Worm (Caenorhabditis elegans) whole organism, L4/young adult: ENCODE data around the gene nhr-97.

Experiments used
- W03F9.2 ChIP-seq: fragments of 150-350 bp; optimal IDR thresholded peaks from 2 replicates; lab custom pipeline; 2014; ENCODE audit warnings: missing biosample characterization, missing genetic modification characterization
- dao-5 ChIP-seq: sonication (generic microtip); optimal IDR thresholded peaks from 2 replicates; lab custom pipeline; 2016; ENCODE audit warnings: missing genotype, missing genetic modification characterization, moderate library complexity, missing compliant biosample characterization
- him-1 ChIP-seq: sonication (generic microtip); optimal IDR thresholded peaks from 2 replicates; lab custom pipeline; 2016; ENCODE audit warnings: missing genotype, missing genetic modification reagents, missing genetic modification characterization, missing compliant biosample characterization

- no peak for TF ChIP-seq dao-5
- TF ChIP-seq him-1 (tag; lab: Kevin White, UChicago), result no peak
- no peak for TF ChIP-seq W03F9.2 (tag; lab: Kevin White, UChicago)
These were observed 42.2 kb downstream of the nhr-97 start for ce11 chrIV:9799664-9800063.
